Worm (Caenorhabditis elegans) whole organism, L2 larva: Measurements from ENCODE around the gene Y97E10AR.1.

Source experiments
- C34F6.9 ChIP-seq: fragments of 150-350 bp; optimal IDR thresholded peaks from 2 replicates; lab custom pipeline; 2014; ENCODE audit warnings: missing biosample characterization, missing genetic modification characterization
- F13H6.1 ChIP-seq: sonication (generic microtip); optimal IDR thresholded peaks from 2 replicates; lab custom pipeline; 2016; ENCODE audit warnings: missing genetic modification characterization, missing compliant biosample characterization
- R02D3.7 ChIP-seq: fragments of 150-350 bp; optimal IDR thresholded peaks from 2 replicates; lab custom pipeline; 2014; ENCODE audit warnings: missing biosample characterization, missing genetic modification characterization
- Y55F3AM.14 ChIP-seq: fragments of 200-800 bp; sonication (Bioruptor generic); optimal IDR thresholded peaks from 2 replicates; lab custom pipeline; 2018; ENCODE audit warnings: mild to moderate bottlenecking, missing genetic modification characterization, missing compliant biosample characterization
- ZK546.5 ChIP-seq: sonication (generic microtip); optimal IDR thresholded peaks from 2 replicates; lab custom pipeline; 2017; ENCODE audit warnings: missing biosample characterization, missing genetic modification characterization
- alr-1 ChIP-seq: fragments of 150-350 bp; optimal IDR thresholded peaks from 2 replicates; lab custom pipeline; 2014; ENCODE audit warnings: missing biosample characterization, missing genetic modification characterization
- aly-2 ChIP-seq: fragments of 150-350 bp; optimal IDR thresholded peaks from 2 replicates; lab custom pipeline; 2014; ENCODE audit warnings: missing biosample characterization, missing genetic modification characterization
- ama-1 ChIP-seq: fragments of 150-350 bp; optimal IDR thresholded peaks from 2 replicates; lab custom pipeline; 2018; ENCODE audit warnings: inconsistent platforms
- blmp-1 ChIP-seq: sonication (generic microtip); optimal IDR thresholded peaks from 2 replicates; lab custom pipeline; 2017; ENCODE audit warnings: missing genetic modification characterization, mild to moderate bottlenecking, missing compliant biosample characterization, antibody characterized with exemption, moderate library complexity; ENCODE audit not compliant: insufficient read depth
- ceh-16 ChIP-seq: fragments of 150-350 bp; optimal IDR thresholded peaks from 2 replicates; lab custom pipeline; 2014; ENCODE audit warnings: missing biosample characterization, missing genetic modification characterization
- ceh-82 ChIP-seq: fragments of 150-350 bp; optimal IDR thresholded peaks from 2 replicates; lab custom pipeline; 2014; ENCODE audit warnings: missing biosample characterization, missing genetic modification characterization
- crh-2 ChIP-seq: sonication (generic microtip); optimal IDR thresholded peaks from 2 replicates; lab custom pipeline; 2017; ENCODE audit warnings: missing biosample characterization, missing genetic modification characterization
- elt-1 ChIP-seq: fragments of 150-350 bp; optimal IDR thresholded peaks from 2 replicates; lab custom pipeline; 2014; ENCODE audit warnings: missing biosample characterization, missing genetic modification characterization
- elt-3 ChIP-seq: sonication (generic microtip); optimal IDR thresholded peaks from 2 replicates; lab custom pipeline; 2017; ENCODE audit warnings: missing biosample characterization, missing genetic modification characterization
- fos-1 ChIP-seq: fragments of 150-350 bp; optimal IDR thresholded peaks from 2 replicates; lab custom pipeline; 2014; ENCODE audit warnings: missing biosample characterization, missing genetic modification characterization
- gmeb-1 ChIP-seq: fragments of 150-350 bp; optimal IDR thresholded peaks from 2 replicates; lab custom pipeline; 2014; ENCODE audit warnings: missing biosample characterization, missing genetic modification characterization
- lin-11 ChIP-seq: fragments of 150-350 bp; sonication (generic microtip); optimal IDR thresholded peaks from 2 replicates; lab custom pipeline; 2014; ENCODE audit warnings: missing biosample characterization, missing genetic modification characterization, inconsistent platforms, mixed read lengths
- lin-39 ChIP-seq: fragments of 150-350 bp; optimal IDR thresholded peaks from 2 replicates; lab custom pipeline; 2014; ENCODE audit warnings: missing biosample characterization, missing genetic modification reagents, missing genetic modification characterization
- lsy-2 ChIP-seq, 2 experiments: fragments of 150-350 bp in 1 of 2; sonication (generic microtip) in 1 of 2; optimal IDR thresholded peaks; 2 replicates each; lab custom pipeline; 2014 to 2017; ENCODE audit warnings: missing biosample characterization in 2 of 2, missing genetic modification characterization in 2 of 2
- mab-5 ChIP-seq: fragments of 150-350 bp; optimal IDR thresholded peaks from 2 replicates; lab custom pipeline; 2014; ENCODE audit warnings: missing biosample characterization, missing genetic modification characterization
- mbf-1 ChIP-seq: sonication (generic microtip); optimal IDR thresholded peaks from 2 replicates; lab custom pipeline; 2017; ENCODE audit warnings: missing biosample characterization, missing genetic modification characterization
- mdl-1 ChIP-seq, 2 experiments: fragments of 150-350 bp in 1 of 2; sonication (generic microtip) in 1 of 2; optimal IDR thresholded peaks; 2 replicates each; lab custom pipeline; 2017; ENCODE audit warnings: missing biosample characterization in 2 of 2, missing genetic modification characterization in 2 of 2
- nhr-11 ChIP-seq: fragments of 150-350 bp; optimal IDR thresholded peaks from 2 replicates; lab custom pipeline; 2014; ENCODE audit warnings: missing biosample characterization, missing genetic modification characterization
- nhr-12 ChIP-seq: fragments of 150-350 bp; optimal IDR thresholded peaks from 2 replicates; lab custom pipeline; 2014; ENCODE audit warnings: missing biosample characterization, missing genetic modification characterization
- nhr-129 ChIP-seq: fragments of 150-350 bp; optimal IDR thresholded peaks from 2 replicates; lab custom pipeline; 2014; ENCODE audit warnings: missing biosample characterization, missing genetic modification characterization
- nhr-21 ChIP-seq: fragments of 150-350 bp; optimal IDR thresholded peaks from 2 replicates; lab custom pipeline; 2014; ENCODE audit warnings: missing biosample characterization, missing genetic modification characterization
- nhr-23 ChIP-seq: fragments of 150-350 bp; optimal IDR thresholded peaks from 2 replicates; lab custom pipeline; 2014; ENCODE audit warnings: missing biosample characterization, missing genetic modification reagents, missing genetic modification characterization
- nhr-25 ChIP-seq: fragments of 150-350 bp; sonication (generic microtip); optimal IDR thresholded peaks from 3 replicates; lab custom pipeline; 2014; ENCODE audit warnings: missing biosample characterization, missing genetic modification characterization
- nhr-77 ChIP-seq: fragments of 150-350 bp; optimal IDR thresholded peaks from 2 replicates; lab custom pipeline; 2014; ENCODE audit warnings: missing biosample characterization, missing genetic modification characterization
- peb-1 ChIP-seq: fragments of 150-350 bp; optimal IDR thresholded peaks from 2 replicates; lab custom pipeline; 2014; ENCODE audit warnings: missing biosample characterization, missing genetic modification characterization
- sem-4 ChIP-seq: fragments of 150-350 bp; optimal IDR thresholded peaks from 2 replicates; lab custom pipeline; 2014; ENCODE audit warnings: missing biosample characterization, missing genetic modification reagents, missing genetic modification characterization
- skn-1 ChIP-seq: sonication (generic microtip); optimal IDR thresholded peaks from 2 replicates; lab custom pipeline; 2017; ENCODE audit warnings: missing biosample characterization, missing genetic modification characterization
- sma-3 ChIP-seq: sonication (generic microtip); optimal IDR thresholded peaks from 2 replicates; lab custom pipeline; 2016; ENCODE audit warnings: missing genetic modification reagents, missing genetic modification characterization, missing compliant biosample characterization
- sma-9 ChIP-seq, 2 experiments: fragments of 150-350 bp in 1 of 2; sonication (generic microtip) in 1 of 2; optimal IDR thresholded peaks; 2 replicates each; lab custom pipeline; 2014 to 2016; ENCODE audit warnings: missing genetic modification characterization in 2 of 2, mild to moderate bottlenecking in 1 of 2, missing biosample characterization in 1 of 2, missing compliant biosample characterization in 1 of 2, missing genetic modification reagents in 1 of 2, moderate library complexity in 1 of 2
- unc-39 ChIP-seq: fragments of 150-350 bp; optimal IDR thresholded peaks from 2 replicates; lab custom pipeline; 2014; ENCODE audit warnings: missing biosample characterization, missing genetic modification characterization
- unc-55 ChIP-seq: fragments of 150-350 bp; sonication (generic microtip); optimal IDR thresholded peaks from 3 replicates; lab custom pipeline; 2014; ENCODE audit warnings: missing biosample characterization, missing genetic modification reagents, missing genetic modification characterization
- unc-62 ChIP-seq: fragments of 150-350 bp; optimal IDR thresholded peaks from 2 replicates; lab custom pipeline; 2014; ENCODE audit warnings: missing biosample characterization, missing genetic modification reagents, missing genetic modification characterization
- zag-1 ChIP-seq: fragments of 150-350 bp; optimal IDR thresholded peaks from 2 replicates; lab custom pipeline; 2014; ENCODE audit warnings: missing biosample characterization, missing genetic modification characterization
- ztf-1 ChIP-seq: fragments of 200-800 bp; sonication (Bioruptor generic); conservative IDR thresholded peaks from 2 replicates; pipeline ENCODE4 v1.3.6; 2022; ENCODE audit warnings: missing genetic modification characterization, missing compliant biosample characterization
- ztf-11 ChIP-seq: sonication (generic microtip); optimal IDR thresholded peaks from 2 replicates; lab custom pipeline; 2017; ENCODE audit warnings: missing biosample characterization, missing genetic modification characterization

Gene Y97E10AR.1

ce11 chrV:7969107-7969506 is 32.2 kb upstream of the Y97E10AR.1 start, which contains the start of gene che-7:
TSS of gene che-7 (minus strand) at chrV:7969207.
- TF ChIP-seq elt-3 (tag; lab: Kevin White, UChicago) (no peak), R02D3.7 (tag; lab: Kevin White, UChicago) (no peak), nhr-23 (tag; lab: Kevin White, UChicago) (no peak), elt-1 (no peak), ZK546.5 (tag; lab: Kevin White, UChicago) (no peak), sem-4 (tag; lab: Kevin White, UChicago) (no peak), unc-39 (tag; lab: Kevin White, UChicago) (no peak), mbf-1 (tag; lab: Kevin White, UChicago) (no peak), skn-1 (no peak), sma-9 (GFP tag; optimal IDR thresholded peaks at IDR 0.05; lab: Kevin White, UChicago) (no peak), sma-9 (tag; optimal IDR thresholded peaks at IDR 0.05; lab: Kevin White, UChicago) (no peak), unc-62 (GFP tag; lab: Kevin White, UChicago) (no peak), sma-3 (GFP tag; lab: Kevin White, UChicago) (no peak)

ce11 chrV:7970519-7970918 is 30.7 kb upstream of the Y97E10AR.1 start:
- no peak for TF ChIP-seq gmeb-1 (tag; lab: Kevin White, UChicago)
- peak; percentile 11 for TF ChIP-seq nhr-21 (tag; lab: Kevin White, UChicago)
- TF ChIP-seq unc-55 (GFP tag; lab: Kevin White, UChicago) = peak; percentile 54
- no peak for TF ChIP-seq nhr-77 (tag; lab: Kevin White, UChicago)
- TF ChIP-seq lsy-2 (tag; optimal IDR thresholded peaks at IDR 0.05; lab: Kevin White, UChicago) = peak in 1 of 2 experiments; percentile 28

ce11 chrV:7971376-7971775 is 29.9 kb upstream of the Y97E10AR.1 start:
- TF ChIP-seq fos-1 (tag; lab: Kevin White, UChicago) (no peak), nhr-21 (tag; lab: Kevin White, UChicago) (no peak), sma-3 (GFP tag; lab: Kevin White, UChicago) (no peak), sem-4 (tag; lab: Kevin White, UChicago) (no peak), ceh-16 (no peak), aly-2 (tag; lab: Kevin White, UChicago) (no peak), C34F6.9 (tag; lab: Kevin White, UChicago) (no peak)
- TF ChIP-seq, all 48 proteins: peak for 0

DNA sequence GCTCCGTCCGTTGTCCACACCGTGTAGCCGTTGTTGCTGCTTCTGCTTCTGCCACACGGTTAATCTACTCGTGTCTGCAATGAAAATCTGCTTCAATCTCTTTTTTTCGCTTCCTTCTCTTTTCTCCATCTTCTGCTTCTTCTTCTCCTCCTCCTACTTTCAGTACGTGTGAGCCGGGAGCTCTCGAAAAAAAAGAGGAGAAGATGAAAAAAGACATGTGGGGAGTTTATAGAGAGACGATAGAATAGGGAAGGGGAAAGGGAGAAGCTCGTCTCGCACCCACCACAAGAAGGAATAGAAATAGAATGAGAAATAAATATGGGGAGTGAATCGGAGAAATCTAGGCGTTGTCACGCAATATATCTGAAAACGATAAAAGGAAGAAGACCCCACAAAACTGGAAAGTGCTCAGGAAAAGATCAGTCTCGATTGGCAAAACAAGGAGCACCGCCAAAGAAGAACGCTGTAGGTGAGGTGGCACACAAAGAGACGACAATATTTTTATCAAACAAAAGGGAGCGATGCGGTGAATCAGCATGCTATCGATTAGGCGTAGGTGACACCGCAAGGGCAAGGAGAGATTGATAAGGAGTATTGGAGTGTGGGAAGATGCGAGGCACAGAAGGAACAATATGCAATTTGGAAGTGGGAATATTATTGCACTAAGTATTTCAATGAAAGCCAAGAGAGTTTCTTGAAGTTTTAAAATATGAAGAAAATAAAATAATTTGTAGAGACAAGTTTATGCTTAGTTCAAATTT is 23.4 kb upstream of the Y97E10AR.1 start, which contains the start of gene let-413:
let-413 (minus strand) TSS at position 76 of the 761 bp plus-strand sequence.
- TF ChIP-seq C34F6.9 (tag; lab: Kevin White, UChicago) = peak; percentile 20
- no peak for TF ChIP-seq peb-1 (tag; lab: Kevin White, UChicago)
- TF ChIP-seq F13H6.1 = no peak
- TF ChIP-seq mab-5 (tag; lab: Kevin White, UChicago) = no peak
- TF ChIP-seq nhr-129 = peak; percentile 10
- no peak for TF ChIP-seq ama-1 (lab: Kevin White, UChicago)
- TF ChIP-seq alr-1 = no peak
- TF ChIP-seq elt-3 (tag; lab: Kevin White, UChicago) = no peak
- peak; percentile 98 for TF ChIP-seq fos-1 (tag; lab: Kevin White, UChicago)
- TF ChIP-seq unc-55 (GFP tag; lab: Kevin White, UChicago) = peak; percentile 59
- peak; percentile 15 for TF ChIP-seq sma-9 (GFP tag; optimal IDR thresholded peaks at IDR 0.05; lab: Kevin White, UChicago)
- TF ChIP-seq sma-9 (tag; optimal IDR thresholded peaks at IDR 0.05; lab: Kevin White, UChicago) = no peak
- TF ChIP-seq lin-11 (tag; lab: Kevin White, UChicago) = no peak

DNA sequence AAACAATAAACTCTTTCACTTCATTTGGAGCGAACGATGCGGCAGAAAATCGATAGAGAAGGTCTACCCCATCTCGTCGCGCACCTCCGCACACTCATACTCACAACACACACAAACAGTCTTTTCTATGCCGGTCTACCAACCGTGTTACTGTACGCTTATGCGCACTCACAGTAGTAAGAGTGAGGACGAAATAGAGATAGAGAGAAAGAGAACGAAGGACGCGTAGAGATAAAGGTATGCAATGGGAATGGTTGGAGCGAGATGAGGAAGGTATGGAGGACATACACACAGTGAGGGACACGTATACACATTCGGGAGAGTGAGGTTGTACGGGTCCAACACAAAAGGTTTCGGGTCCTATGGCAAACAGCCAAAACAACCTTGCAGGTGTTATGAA is 22.5 kb upstream of the Y97E10AR.1 start:
- no peak for TF ChIP-seq skn-1
- TF ChIP-seq blmp-1 (tag; lab: Kevin White, UChicago) = no peak
- TF ChIP-seq ceh-82 = no peak
- no peak for TF ChIP-seq elt-3 (tag; lab: Kevin White, UChicago)
- TF ChIP-seq unc-62 (GFP tag; lab: Kevin White, UChicago) = no peak
- TF ChIP-seq lin-11 (tag; lab: Kevin White, UChicago) = no peak
- TF ChIP-seq alr-1 = no peak
- TF ChIP-seq elt-1 = no peak
- no peak for TF ChIP-seq C34F6.9 (tag; lab: Kevin White, UChicago)
- no peak for TF ChIP-seq aly-2 (tag; lab: Kevin White, UChicago)
- TF ChIP-seq sma-9 (GFP tag; optimal IDR thresholded peaks at IDR 0.05; lab: Kevin White, UChicago) = peak; percentile 25
- no peak for TF ChIP-seq sma-9 (tag; optimal IDR thresholded peaks at IDR 0.05; lab: Kevin White, UChicago)
- TF ChIP-seq nhr-25 (tag; lab: Kevin White, UChicago) = peak; percentile 78
- no peak for TF ChIP-seq nhr-77 (tag; lab: Kevin White, UChicago)
- TF ChIP-seq nhr-129 = peak; percentile 83
- TF ChIP-seq nhr-21 (tag; lab: Kevin White, UChicago) = no peak
- no peak for TF ChIP-seq sem-4 (tag; lab: Kevin White, UChicago)
- no peak for TF ChIP-seq nhr-12
- no peak for TF ChIP-seq ZK546.5 (tag; lab: Kevin White, UChicago)
- TF ChIP-seq ama-1 (lab: Kevin White, UChicago) = no peak
- no peak for TF ChIP-seq Y55F3AM.14 (GFP tag; lab: Kevin White, UChicago)
- TF ChIP-seq crh-2 (tag; lab: Kevin White, UChicago) = no peak
- no peak for TF ChIP-seq mdl-1 (tag; optimal IDR thresholded peaks at IDR 0.05; lab: Kevin White, UChicago)
- TF ChIP-seq ztf-1 = no peak
- no peak for TF ChIP-seq ztf-11
- no peak for TF ChIP-seq lin-39 (tag; lab: Kevin White, UChicago)
- peak; percentile 22 for TF ChIP-seq gmeb-1 (tag; lab: Kevin White, UChicago)
- no peak for TF ChIP-seq zag-1 (tag; lab: Kevin White, UChicago)
- TF ChIP-seq nhr-11 = no peak
